Worm (Caenorhabditis elegans): ENCODE measurements around the gene F45H10.5.

- TF ChIP-seq snpc-3.4 (tag; optimal IDR thresholded peaks at IDR 0.05) (no peak), lsl-1 (GFP tag; optimal IDR thresholded peaks at IDR 0.05) (no peak), ekl-4 (GFP tag; IDR thresholded peaks at IDR 0.05) (no peak), unc-130 (GFP tag; optimal IDR thresholded peaks at IDR 0.05) (no peak), Y53F4B.3 (GFP tag; IDR thresholded peaks at IDR 0.05) (no peak), ceh-27 (GFP tag; optimal IDR thresholded peaks at IDR 0.05) (no peak), bed-2 (GFP tag; IDR thresholded peaks at IDR 0.05) (no peak), ztf-3 (GFP tag; optimal IDR thresholded peaks at IDR 0.05) (no peak), F23B12.7 (tag; optimal IDR thresholded peaks at IDR 0.05; ENCODE audit: insufficient read depth) (no peak)
These were observed 2.0 kb downstream of the F45H10.5 start, which contains the start of gene F54F11.1 for ce11 chrII:13503653-13504052.
